Fruit fly (Drosophila melanogaster) whole organism, prepupa: ENCODE results near the gene CG14657.

Experiments used
- CG6792 ChIP-seq: fragments of 200-800 bp; sonication (Bioruptor generic); optimal IDR thresholded peaks from 3 replicates; lab custom pipeline; 2016; ENCODE audit warnings: missing biosample characterization, missing genetic modification characterization
- CG6854 ChIP-seq: fragments of 200-800 bp; sonication (Bioruptor generic); optimal IDR thresholded peaks from 2 replicates; lab custom pipeline; 2017; ENCODE audit warnings: missing biosample characterization, mild to moderate bottlenecking, missing genetic modification characterization
- Hr39 ChIP-seq: fragments of 200-800 bp; sonication (Bioruptor generic); optimal IDR thresholded peaks from 2 replicates; lab custom pipeline; 2016; ENCODE audit warnings: missing biosample characterization, missing genetic modification characterization
- Smox ChIP-seq: fragments of 200-800 bp; sonication (Bioruptor generic); optimal IDR thresholded peaks from 3 replicates; lab custom pipeline; 2016; ENCODE audit warnings: missing biosample characterization, missing genetic modification characterization
- dsx ChIP-seq: fragments of 200-800 bp; optimal IDR thresholded peaks from 3 replicates; lab custom pipeline; 2019; ENCODE audit warnings: missing biosample characterization, mild to moderate bottlenecking, missing genetic modification characterization, moderate library complexity; ENCODE audit not compliant: poor library complexity, severe bottlenecking
- eg ChIP-seq: fragments of 200-800 bp; sonication (Bioruptor generic); IDR thresholded peaks from 3 replicates; pipeline ENCODE4 v1.3.6; 2022; ENCODE audit warnings: missing biosample characterization, missing genetic modification characterization
- fd85E ChIP-seq: fragments of 200-800 bp; sonication (Bioruptor generic); optimal IDR thresholded peaks from 3 replicates; lab custom pipeline; 2016; ENCODE audit warnings: missing biosample characterization, missing genetic modification characterization
- vri ChIP-seq: fragments of 200-800 bp; sonication (Bioruptor generic); optimal IDR thresholded peaks from 3 replicates; lab custom pipeline; 2016; ENCODE audit warnings: missing biosample characterization, mild to moderate bottlenecking, missing genetic modification characterization

dm6 chr3R:4780721-4781120, 40.5 kb downstream of the CG14657 start:
- TF ChIP-seq vri (GFP tag; lab: Kevin White, UChicago) (no peak), dsx (GFP tag; lab: Kevin White, UChicago) (no peak), CG6792 (GFP tag; lab: Kevin White, UChicago) (no peak), Hr39 (GFP tag; lab: Kevin White, UChicago) (no peak), Smox (GFP tag; lab: Kevin White, UChicago) (no peak), CG6854 (GFP tag; lab: Kevin White, UChicago) (no peak), fd85E (no peak), eg (GFP tag; lab: Robert Waterston, UW) (no peak)
